Fruit fly (Drosophila melanogaster): ENCODE results near the gene Or7a.

DNA sequence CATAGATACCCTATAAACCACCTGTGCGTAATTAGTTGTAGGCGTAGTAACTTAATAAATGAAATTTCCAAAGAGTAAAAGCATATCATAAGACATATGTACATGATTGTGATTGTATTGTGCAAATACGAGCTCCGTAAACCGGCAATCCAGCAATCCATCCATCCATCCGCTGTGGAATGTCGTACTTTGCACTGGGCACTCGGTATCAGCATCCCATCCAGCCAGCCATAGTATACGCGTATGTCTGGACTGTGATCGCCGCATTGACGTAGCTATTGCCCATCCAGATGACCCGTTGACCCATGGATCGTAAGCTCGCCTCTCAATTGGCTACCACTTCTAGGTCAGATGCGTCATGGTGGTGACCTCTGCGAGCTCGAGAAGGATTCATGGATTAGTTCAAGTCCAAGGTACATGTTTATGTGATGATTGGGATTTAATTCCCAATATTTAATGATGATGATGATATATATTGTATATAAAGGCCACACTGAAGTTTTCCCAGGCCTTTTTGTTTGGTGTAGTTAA is 6.5 kb downstream of the Or7a start:
- TF ChIP-seq CG8478 (optimal IDR thresholded peaks at IDR 0.05): no peak
- TF ChIP-seq CTCF (optimal IDR thresholded peaks at IDR 0.05): no peak
